Fruit fly (Drosophila melanogaster) whole organism, embryonic: ENCODE results near the gene CG15773.
A peak's percentile ranks its signal among the peaks of the same experiment; 100 is the strongest.

Experiments used
- B-H1 ChIP-seq: fragments of 200-800 bp; sonication (Bioruptor generic); IDR thresholded peaks from 3 replicates; pipeline ENCODE4 v1.3.6; 2022; ENCODE audit warnings: missing biosample characterization, missing genetic modification characterization
- CG10979 ChIP-seq: fragments of 200-800 bp; sonication (Bioruptor generic); optimal IDR thresholded peaks from 2 replicates; lab custom pipeline; 2018; ENCODE audit warnings: missing biosample characterization, mild to moderate bottlenecking, missing genetic modification characterization, moderate library complexity
- CG11085 ChIP-seq: fragments of 200-800 bp; sonication (Bioruptor generic); IDR thresholded peaks from 2 replicates; pipeline ENCODE4 v1.3.6; 2022; ENCODE audit warnings: missing biosample characterization, missing genetic modification characterization
- CG11247 ChIP-seq: fragments of 200-800 bp; sonication (Bioruptor generic); IDR thresholded peaks from 2 replicates; pipeline ENCODE4 v1.3.6; 2022; ENCODE audit warnings: missing biosample characterization, missing genetic modification characterization
- CG11560 ChIP-seq: fragments of 200-800 bp; sonication (Bioruptor generic); IDR thresholded peaks from 3 replicates; pipeline ENCODE4 v1.3.6; 2022; ENCODE audit warnings: missing biosample characterization, missing genetic modification characterization
- CG12071 ChIP-seq: fragments of 200-800 bp; sonication (Bioruptor generic); optimal IDR thresholded peaks from 3 replicates; lab custom pipeline; 2018; ENCODE audit warnings: missing biosample characterization, mild to moderate bottlenecking, missing genetic modification characterization
- CG15073 ChIP-seq: fragments of 200-800 bp; sonication (Bioruptor generic); optimal IDR thresholded peaks from 2 replicates; lab custom pipeline; 2016; ENCODE audit warnings: missing biosample characterization, missing genetic modification characterization
- CG1529 ChIP-seq: fragments of 200-800 bp; sonication (Bioruptor generic); optimal IDR thresholded peaks from 3 replicates; lab custom pipeline; 2018; ENCODE audit warnings: missing biosample characterization, missing genetic modification characterization
- CG17385 ChIP-seq: fragments of 200-800 bp; sonication (Bioruptor generic); optimal IDR thresholded peaks from 3 replicates; lab custom pipeline; 2018; ENCODE audit warnings: missing biosample characterization, mild to moderate bottlenecking, missing genetic modification characterization
- CG1792 ChIP-seq: fragments of 200-800 bp; sonication (Bioruptor generic); optimal IDR thresholded peaks from 2 replicates; lab custom pipeline; 2016; ENCODE audit warnings: missing biosample characterization, missing genetic modification characterization
- CG2116 ChIP-seq: fragments of 200-800 bp; sonication (Bioruptor generic); optimal IDR thresholded peaks from 3 replicates; lab custom pipeline; 2018; ENCODE audit warnings: missing biosample characterization, mild to moderate bottlenecking, missing genetic modification characterization
- CG31441 ChIP-seq: fragments of 200-800 bp; sonication (Bioruptor generic); IDR thresholded peaks from 2 replicates; pipeline ENCODE4 v1.3.6; 2022; ENCODE audit warnings: missing biosample characterization, missing genetic modification characterization
- CG32767 ChIP-seq: fragments of 200-800 bp; sonication (Bioruptor generic); IDR thresholded peaks from 2 replicates; pipeline ENCODE4 v1.3.6; 2022; ENCODE audit warnings: missing biosample characterization, missing genetic modification characterization
- CG34376 ChIP-seq: fragments of 200-800 bp; sonication (Bioruptor generic); optimal IDR thresholded peaks from 2 replicates; lab custom pipeline; 2018; ENCODE audit warnings: missing biosample characterization, mild to moderate bottlenecking, missing genetic modification characterization
- CG4820 ChIP-seq: fragments of 200-800 bp; sonication (Bioruptor generic); optimal IDR thresholded peaks from 3 replicates; lab custom pipeline; 2016; ENCODE audit warnings: missing biosample characterization, missing genetic modification characterization
- CG6689 ChIP-seq: fragments of 200-800 bp; sonication (Bioruptor generic); IDR thresholded peaks from 2 replicates; pipeline ENCODE4 v1.3.6; 2022; ENCODE audit warnings: missing biosample characterization, missing genetic modification characterization
- CG7987 ChIP-seq: fragments of 200-800 bp; sonication (Bioruptor generic); optimal IDR thresholded peaks from 2 replicates; lab custom pipeline; 2018; ENCODE audit warnings: missing biosample characterization, mild to moderate bottlenecking, missing genetic modification characterization, moderate library complexity
- CG9437 ChIP-seq: fragments of 200-800 bp; sonication (Bioruptor generic); optimal IDR thresholded peaks from 2 replicates; lab custom pipeline; 2018; ENCODE audit warnings: missing biosample characterization, mild to moderate bottlenecking, missing genetic modification characterization
- Camta ChIP-seq: fragments of 200-800 bp; sonication (Bioruptor generic); optimal IDR thresholded peaks from 2 replicates; lab custom pipeline; 2016; ENCODE audit warnings: missing biosample characterization, missing genetic modification characterization
- D19A ChIP-seq: fragments of 200-800 bp; optimal IDR thresholded peaks from 3 replicates; lab custom pipeline; 2019; ENCODE audit warnings: missing biosample characterization, mild to moderate bottlenecking, missing genetic modification characterization, moderate library complexity
- Dip2 ChIP-seq: fragments of 200-800 bp; sonication (Bioruptor generic); IDR thresholded peaks from 2 replicates; pipeline ENCODE4 v1.3.6; 2022; ENCODE audit warnings: missing biosample characterization, missing genetic modification characterization
- Drgx ChIP-seq: fragments of 200-800 bp; sonication (Bioruptor generic); IDR thresholded peaks from 2 replicates; pipeline ENCODE4 v1.3.6; 2022; ENCODE audit warnings: missing biosample characterization, missing genetic modification characterization
- Fer3 ChIP-seq: fragments of 200-800 bp; sonication (Bioruptor generic); optimal IDR thresholded peaks from 2 replicates; lab custom pipeline; 2018; ENCODE audit warnings: missing biosample characterization, mild to moderate bottlenecking, missing genetic modification characterization, moderate library complexity
- GATAe ChIP-seq: fragments of 200-800 bp; sonication (Bioruptor generic); conservative IDR thresholded peaks from 2 replicates; pipeline ENCODE4 v1.3.6; 2022; ENCODE audit warnings: missing biosample characterization, missing genetic modification characterization
- H15 ChIP-seq: fragments of 200-800 bp; sonication (Bioruptor generic); IDR thresholded peaks from 3 replicates; pipeline ENCODE4 v1.3.6; 2022; ENCODE audit warnings: missing biosample characterization, missing genetic modification characterization
- Lpt ChIP-seq: fragments of >200 bp; optimal IDR thresholded peaks from 2 replicates; lab custom pipeline; 2018; ENCODE audit warnings: missing biosample characterization, missing genetic modification characterization
- Poxn ChIP-seq: fragments of 200-800 bp; sonication (Bioruptor generic); IDR thresholded peaks from 2 replicates; pipeline ENCODE4 v1.3.6; 2022; ENCODE audit warnings: missing biosample characterization, missing genetic modification characterization
- Sry-β ChIP-seq: fragments of 200-800 bp; sonication (Bioruptor generic); optimal IDR thresholded peaks from 2 replicates; lab custom pipeline; 2018; ENCODE audit warnings: missing biosample characterization, mild to moderate bottlenecking, missing genetic modification characterization, moderate library complexity
- Stat92E ChIP-seq, 3 experiments: fragments of >200 bp in 2 of 3; fragments of 200-800 bp in 1 of 3; sonication (Bioruptor generic) in 1 of 3; optimal IDR thresholded peaks; 2 replicates each; lab custom pipeline; 2017 to 2019; ENCODE audit warnings: missing biosample characterization in 3 of 3, missing genetic modification characterization in 3 of 3, mild to moderate bottlenecking in 1 of 3, moderate library complexity in 1 of 3
- amos ChIP-seq: fragments of 200-800 bp; sonication (Bioruptor generic); IDR thresholded peaks from 2 replicates; pipeline ENCODE4 v1.3.6; 2022; ENCODE audit warnings: missing biosample characterization, missing genetic modification characterization; ENCODE audit not compliant: partially characterized antibody
- br ChIP-seq: fragments of >200 bp; optimal IDR thresholded peaks from 2 replicates; lab custom pipeline; 2017
- chinmo ChIP-seq: fragments of 200-800 bp; sonication (Bioruptor generic); IDR thresholded peaks from 4 replicates; pipeline ENCODE4 v1.3.6; 2022; ENCODE audit warnings: missing biosample characterization, missing genetic modification characterization; ENCODE audit not compliant: partially characterized antibody
- chn ChIP-seq: fragments of 200-800 bp; sonication (Bioruptor generic); optimal IDR thresholded peaks from 2 replicates; lab custom pipeline; 2016; ENCODE audit warnings: missing biosample characterization, missing genetic modification characterization
- crol ChIP-seq: fragments of 200-800 bp; sonication (Bioruptor generic); IDR thresholded peaks from 2 replicates; pipeline ENCODE4 v1.3.6; 2022; ENCODE audit warnings: missing biosample characterization, missing genetic modification characterization
- crp ChIP-seq, 2 experiments: fragments of 200-800 bp; sonication (Bioruptor generic); optimal IDR thresholded peaks; 2 replicates in 1 of 2; 3 replicates in 1 of 2; lab custom pipeline; 2017; ENCODE audit warnings: missing biosample characterization in 2 of 2, missing genetic modification characterization in 2 of 2, mild to moderate bottlenecking in 1 of 2, moderate library complexity in 1 of 2
- cwo ChIP-seq: fragments of 200-800 bp; sonication (Bioruptor generic); optimal IDR thresholded peaks from 3 replicates; lab custom pipeline; 2017; ENCODE audit warnings: missing biosample characterization, missing genetic modification characterization, mild to moderate bottlenecking, moderate library complexity, missing genetic modification reagents
- ems ChIP-seq: fragments of 200-800 bp; sonication (Bioruptor generic); optimal IDR thresholded peaks from 3 replicates; lab custom pipeline; 2016; ENCODE audit warnings: missing biosample characterization, missing genetic modification characterization
- eyg ChIP-seq: fragments of 200-800 bp; sonication (Bioruptor generic); optimal IDR thresholded peaks from 3 replicates; lab custom pipeline; 2016; ENCODE audit warnings: missing biosample characterization, missing genetic modification characterization
- ham ChIP-seq: fragments of 200-800 bp; sonication (Bioruptor generic); IDR thresholded peaks from 2 replicates; pipeline ENCODE4 v1.3.6; 2022; ENCODE audit warnings: missing biosample characterization, missing genetic modification characterization
- hkb ChIP-seq, 2 experiments: fragments of 200-800 bp in 1 of 2; fragments of >200 bp in 1 of 2; sonication (Bioruptor generic) in 1 of 2; IDR thresholded peaks in 1 of 2; optimal IDR thresholded peaks in 1 of 2; 2 replicates each; pipeline versions ENCODE4 v1.3.6 to Lab custom; 2017 to 2022; ENCODE audit warnings: missing biosample characterization in 1 of 2, missing genetic modification characterization in 1 of 2
- ind ChIP-seq: fragments of 200-800 bp; sonication (Bioruptor generic); optimal IDR thresholded peaks from 3 replicates; lab custom pipeline; 2016; ENCODE audit warnings: missing biosample characterization, missing genetic modification characterization
- pan ChIP-seq, 4 experiments: fragments of >200 bp in 3 of 4; fragments of 200-800 bp in 1 of 4; sonication (Bioruptor generic) in 1 of 4; optimal IDR thresholded peaks in 3 of 4; IDR thresholded peaks in 1 of 4; 2 replicates each; pipeline versions ENCODE4 v1.3.6 to Lab custom; 2017 to 2022; ENCODE audit warnings: missing biosample characterization in 2 of 4, missing genetic modification characterization in 2 of 4, mixed read lengths in 1 of 4
- sr ChIP-seq: fragments of 200-800 bp; sonication (Bioruptor generic); IDR thresholded peaks from 3 replicates; pipeline ENCODE4 v1.3.6; 2022; ENCODE audit warnings: missing biosample characterization, missing genetic modification characterization
- tin ChIP-seq: fragments of 200-800 bp; sonication (Bioruptor generic); optimal IDR thresholded peaks from 3 replicates; lab custom pipeline; 2016; ENCODE audit warnings: missing biosample characterization, missing genetic modification characterization
- ttk ChIP-seq: fragments of 200-800 bp; sonication (Bioruptor generic); IDR thresholded peaks from 2 replicates; pipeline ENCODE4 v2.1.2; 2022; ENCODE audit warnings: missing biosample characterization, missing genetic modification characterization
- tup ChIP-seq: fragments of 200-800 bp; sonication (Bioruptor generic); optimal IDR thresholded peaks from 2 replicates; lab custom pipeline; 2016; ENCODE audit warnings: missing biosample characterization, mild to moderate bottlenecking, missing genetic modification characterization, moderate library complexity
- wdn ChIP-seq: fragments of 200-800 bp; sonication (Bioruptor generic); IDR thresholded peaks from 2 replicates; pipeline ENCODE4 v1.3.6; 2022; ENCODE audit warnings: missing biosample characterization, missing genetic modification characterization
- zfh2 ChIP-seq: fragments of 200-800 bp; sonication (Bioruptor generic); optimal IDR thresholded peaks from 2 replicates; lab custom pipeline; 2016; ENCODE audit warnings: missing biosample characterization, missing genetic modification characterization

The CG15773 gene

DNA sequence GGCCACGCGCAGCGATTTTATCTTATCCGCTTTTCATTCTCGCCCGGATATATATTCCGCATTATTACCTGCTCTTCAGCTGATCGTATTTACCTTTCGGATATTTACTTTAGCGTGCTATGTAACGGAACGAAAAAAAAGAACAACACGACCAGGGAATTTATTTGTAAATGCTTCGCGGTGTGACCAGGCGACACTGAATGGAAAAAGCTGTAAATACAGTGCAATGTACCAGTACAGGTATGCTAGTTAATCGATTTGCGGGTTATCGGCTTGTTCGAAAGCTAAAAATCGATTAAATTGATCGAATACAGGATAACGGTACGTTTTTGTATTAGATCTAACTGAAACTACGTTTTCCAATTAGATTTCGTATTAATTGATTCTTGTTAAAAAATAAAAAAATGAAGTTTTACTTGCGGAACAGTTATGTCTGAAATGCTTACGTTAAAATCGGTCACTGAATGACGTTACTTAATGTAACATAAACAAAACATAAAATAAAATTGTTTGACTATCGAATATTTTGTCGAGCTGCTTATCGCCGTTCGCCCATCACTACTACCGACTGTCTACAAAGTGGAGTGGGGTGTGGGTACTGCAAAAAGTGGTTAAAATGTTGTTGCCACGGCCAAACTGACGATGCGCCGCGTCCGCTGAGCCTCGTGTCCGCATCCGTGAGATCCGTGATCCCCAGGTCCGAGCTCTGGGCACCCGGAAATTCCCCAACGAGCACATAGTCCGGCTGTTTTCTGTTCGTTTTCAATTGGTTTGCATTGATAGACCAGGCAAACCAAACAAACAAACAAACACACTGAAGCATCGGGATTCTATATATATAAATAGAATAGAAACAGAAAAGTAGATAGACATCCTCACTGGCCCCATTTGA, 31.7 kb downstream of the CG15773 start, which contains the start of the genes MAPk-Ak2 and CG42699 (continued):
- TF ChIP-seq crp (GFP tag; optimal IDR thresholded peaks at IDR 0.05; lab: Kevin White, UChicago) (peak in 1 of 2 experiments; percentile 56), GATAe (GFP tag; lab: Robert Waterston, UW) (0 out of 2 replicates have a peak, but pooled peaks have one; percentile 26), CG15073 (no peak), pan (optimal IDR thresholded peaks at IDR 0.05; lab: Kevin White, UChicago) (no peak), pan (GFP tag; optimal IDR thresholded peaks at IDR 0.05 in 1 of 2, IDR thresholded peaks at IDR 0.05 in 1 of 2) (peak in 1 of 2 experiments; percentile 69), CG12071 (GFP tag; lab: Kevin White, UChicago) (peak; percentile 83), cwo (GFP tag; lab: Kevin White, UChicago) (peak; percentile 62), CG1792 (GFP tag; lab: Kevin White, UChicago) (peak; percentile 80), Poxn (GFP tag; lab: Robert Waterston, UW) (no peak), ham (no peak), B-H1 (GFP tag; lab: Robert Waterston, UW) (peak; percentile 22; the same call in 1 of the 3 replicates), tin (GFP tag; lab: Kevin White, UChicago) (peak; percentile 40), CG11560 (peak; percentile 98), Drgx (no peak), CG2116 (GFP tag; lab: Kevin White, UChicago) (peak; percentile 96), CG4820 (peak; percentile 43), wdn (GFP tag; lab: Robert Waterston, UW) (peak; percentile 24; the same call in 1 of the 2 replicates), chinmo (GFP tag; lab: Robert Waterston, UW) (no peak), CG1529 (GFP tag; lab: Kevin White, UChicago) (peak; percentile 82), br (lab: Kevin White, UChicago) (no peak), ems (GFP tag; lab: Kevin White, UChicago) (peak; percentile 73), ttk (GFP tag; lab: Robert Waterston, UW) (no peak), Sry-β (peak; percentile 47), CG11085 (GFP tag; lab: Robert Waterston, UW) (peak; percentile 59; the same call in 1 of the 2 replicates), CG9437 (GFP tag; lab: Kevin White, UChicago) (peak; percentile 92), tup (GFP tag; lab: Kevin White, UChicago) (peak; percentile 54), sr (peak; percentile 74), eyg (GFP tag; lab: Kevin White, UChicago) (peak; percentile 83), CG32767 (GFP tag; lab: Robert Waterston, UW) (no peak), amos (GFP tag; lab: Robert Waterston, UW) (peak; percentile 67), Camta (GFP tag; lab: Kevin White, UChicago) (peak; percentile 62), crol (GFP tag; lab: Robert Waterston, UW) (no peak), ind (GFP tag; lab: Kevin White, UChicago) (peak; percentile 21), CG6689 (GFP tag; lab: Robert Waterston, UW) (0 out of 2 replicates have a peak, but pooled peaks have one; percentile 31), Dip2 (GFP tag; lab: Robert Waterston, UW) (no peak), CG10979 (tag; lab: Kevin White, UChicago) (no peak), D19A (tag; lab: Kevin White, UChicago) (peak; percentile 51), CG34376 (GFP tag; lab: Kevin White, UChicago) (peak; percentile 94), CG17385 (GFP tag; lab: Kevin White, UChicago) (peak; percentile 81), hkb (optimal IDR thresholded peaks at IDR 0.05; lab: Kevin White, UChicago) (no peak), hkb (GFP tag; IDR thresholded peaks at IDR 0.05; lab: Robert Waterston, UW) (peak; percentile 83), CG7987 (GFP tag; lab: Kevin White, UChicago) (peak; percentile 95), CG31441 (peak; percentile 45; the same call in 1 of the 2 replicates), Lpt (GFP tag; lab: Kevin White, UChicago) (no peak), CG11247 (peak; percentile 63), zfh2 (GFP tag; lab: Kevin White, UChicago) (peak; percentile 6), H15 (GFP tag; lab: Robert Waterston, UW) (no peak), chn (GFP tag; lab: Kevin White, UChicago) (peak; percentile 63), Stat92E (GFP tag; optimal IDR thresholded peaks at IDR 0.05; lab: Kevin White, UChicago) (peak in 1 of 3 experiments; percentile 82), Fer3 (tag; lab: Kevin White, UChicago) (peak; percentile 82)
